Fruit fly (Drosophila melanogaster): ENCODE results near the gene CG4020.

DNA sequence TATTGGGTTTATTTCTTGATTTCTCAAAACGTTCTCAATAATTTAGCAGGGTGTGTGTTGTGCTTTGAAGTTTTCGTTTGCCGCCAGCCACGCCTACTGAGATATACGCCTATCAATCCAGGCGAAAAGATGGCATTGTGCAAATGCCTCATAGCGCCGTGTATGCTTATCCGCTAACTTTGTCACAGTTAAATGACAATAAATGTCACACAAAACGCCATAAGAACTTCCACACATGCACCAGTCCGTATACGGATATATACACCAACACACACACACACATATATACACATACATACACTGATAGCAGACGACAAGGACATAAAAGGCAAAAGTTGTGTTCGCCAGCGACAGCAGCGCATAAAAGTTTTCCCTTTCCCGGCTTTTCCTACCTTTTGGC is 40.5 kb upstream of the CG4020 start, which contains the start of gene CG43137:
- no peak for TF ChIP-seq CG8301 (tag; optimal IDR thresholded peaks at IDR 0.05)
- no peak for TF ChIP-seq fd96Ca (GFP tag; IDR thresholded peaks at IDR 0.05)
- TF ChIP-seq rn (GFP tag; IDR thresholded peaks at IDR 0.05), result no peak
- no peak for TF ChIP-seq Pif1A (GFP tag; optimal IDR thresholded peaks at IDR 0.05)
- no peak for TF ChIP-seq EcR (GFP tag; optimal IDR thresholded peaks at IDR 0.05)
- TF ChIP-seq Ets98B (GFP tag; IDR thresholded peaks at IDR 0.05), result no peak
- TF ChIP-seq CG15710 (tag; optimal IDR thresholded peaks at IDR 0.05), result no peak
- no peak for TF ChIP-seq CG4496 (GFP tag; IDR thresholded peaks at IDR 0.05)
